Fruit fly (Drosophila melanogaster) whole organism, prepupa: ENCODE data around the gene Set8.

Source experiments
- Blimp-1 ChIP-seq: fragments of 200-800 bp; sonication (Bioruptor generic); optimal IDR thresholded peaks from 3 replicates; lab custom pipeline; 2017; ENCODE audit warnings: missing biosample characterization, missing genetic modification characterization, mild to moderate bottlenecking, moderate library complexity, missing genetic modification reagents
- CG16779 ChIP-seq: fragments of 200-800 bp; sonication (Bioruptor generic); optimal IDR thresholded peaks from 3 replicates; lab custom pipeline; 2017; ENCODE audit warnings: missing biosample characterization, mild to moderate bottlenecking, missing genetic modification characterization
- CG3032 ChIP-seq: fragments of 200-800 bp; optimal IDR thresholded peaks from 2 replicates; lab custom pipeline; 2019; ENCODE audit warnings: missing biosample characterization, mild to moderate bottlenecking, missing genetic modification characterization, moderate library complexity
- CG31627 ChIP-seq: fragments of 200-800 bp; sonication (Bioruptor generic); optimal IDR thresholded peaks from 3 replicates; lab custom pipeline; 2016; ENCODE audit warnings: missing biosample characterization, missing genetic modification characterization
- CG6792 ChIP-seq: fragments of 200-800 bp; sonication (Bioruptor generic); optimal IDR thresholded peaks from 3 replicates; lab custom pipeline; 2016; ENCODE audit warnings: missing biosample characterization, missing genetic modification characterization
- Eip93F ChIP-seq: fragments of 200-800 bp; sonication (Bioruptor generic); optimal IDR thresholded peaks from 2 replicates; lab custom pipeline; 2016; ENCODE audit warnings: missing biosample characterization, mild to moderate bottlenecking, missing genetic modification characterization
- Lpt ChIP-seq: fragments of 200-800 bp; sonication (Bioruptor generic); optimal IDR thresholded peaks from 3 replicates; lab custom pipeline; 2016; ENCODE audit warnings: missing biosample characterization, missing genetic modification characterization
- Met ChIP-seq: fragments of 200-800 bp; sonication (Bioruptor generic); optimal IDR thresholded peaks from 3 replicates; lab custom pipeline; 2016; ENCODE audit warnings: missing biosample characterization, missing genetic modification characterization
- OdsH ChIP-seq: fragments of 200-800 bp; sonication (Bioruptor generic); optimal IDR thresholded peaks from 3 replicates; lab custom pipeline; 2016; ENCODE audit warnings: missing biosample characterization, missing genetic modification characterization
- Sox102F ChIP-seq: fragments of 200-800 bp; sonication (Bioruptor generic); optimal IDR thresholded peaks from 2 replicates; lab custom pipeline; 2016; ENCODE audit warnings: missing biosample characterization, mild to moderate bottlenecking, missing genetic modification characterization
- fd59A ChIP-seq: fragments of 200-800 bp; sonication (Bioruptor generic); optimal IDR thresholded peaks from 2 replicates; lab custom pipeline; 2017; ENCODE audit warnings: missing biosample characterization, mild to moderate bottlenecking, missing genetic modification characterization, missing genetic modification reagents
- pdm3 ChIP-seq: fragments of 200-800 bp; sonication (Bioruptor generic); optimal IDR thresholded peaks from 3 replicates; lab custom pipeline; 2016; ENCODE audit warnings: missing biosample characterization, missing genetic modification characterization

- TF ChIP-seq Blimp-1 (GFP tag; lab: Kevin White, UChicago) (no peak), OdsH (GFP tag; lab: Kevin White, UChicago) (no peak), Met (no peak), CG31627 (no peak), CG16779 (no peak), Sox102F (GFP tag; lab: Kevin White, UChicago) (no peak), fd59A (GFP tag; lab: Kevin White, UChicago) (no peak), Eip93F (GFP tag; lab: Kevin White, UChicago) (no peak), CG3032 (tag; lab: Kevin White, UChicago) (no peak), CG6792 (GFP tag; lab: Kevin White, UChicago) (no peak), pdm3 (no peak), Lpt (no peak)
Measured at dm6 chr3R:14302128-14302527, 13.7 kb upstream of the Set8 start, which contains the start of gene IFT54.
